Fruit fly (Drosophila melanogaster): ENCODE measurements around the gene PolE1.

dm6 chr3R:23337183-23337825, 10.6 kb upstream of the PolE1 start:
- peak; percentile 69 for TF ChIP-seq esn (GFP tag; optimal IDR thresholded peaks at IDR 0.05)
- no peak for TF ChIP-seq Lpt (GFP tag; optimal IDR thresholded peaks at IDR 0.05)
- TF ChIP-seq topi (GFP tag; optimal IDR thresholded peaks at IDR 0.05) = peak; percentile 56
- TF ChIP-seq spab (GFP tag; optimal IDR thresholded peaks at IDR 0.05) = no peak
- TF ChIP-seq Hr4 (GFP tag; optimal IDR thresholded peaks at IDR 0.05) = no peak

All from whole organism, prepupa.